Worm (Caenorhabditis elegans): ENCODE measurements around the gene nasp-2.

DNA sequence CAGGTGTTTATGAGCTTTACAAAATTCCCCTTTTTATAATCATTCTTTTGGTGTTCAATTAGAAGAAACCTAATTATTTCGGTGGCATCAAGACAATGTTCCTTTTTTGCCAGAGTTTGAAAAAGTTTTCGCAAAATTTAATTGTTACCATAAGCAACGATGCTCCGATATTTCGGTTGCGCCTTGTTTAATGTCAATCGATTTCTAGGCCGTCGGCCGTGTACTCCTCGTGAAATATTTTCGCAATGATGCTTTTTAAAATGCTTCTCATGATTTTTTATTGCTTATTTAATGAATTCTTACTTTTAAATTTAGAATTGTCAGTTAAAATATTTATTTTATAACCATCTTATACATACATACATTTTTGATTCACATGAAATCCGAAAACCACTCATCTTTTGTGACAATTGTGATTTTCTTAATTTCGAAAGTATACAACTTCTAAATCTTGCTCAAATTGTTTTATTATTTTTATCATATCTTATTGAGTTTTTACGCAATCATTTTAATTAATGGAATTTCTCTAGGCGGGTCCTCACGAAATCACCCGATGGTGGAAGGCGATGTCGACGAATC lies 1.1 kb upstream of the nasp-2 start, which contains the start of gene C50B6.3:
- no peak for TF ChIP-seq nhr-76 (tag; optimal IDR thresholded peaks at IDR 0.05)
- peak; percentile 94 for TF ChIP-seq sox-4 (tag; optimal IDR thresholded peaks at IDR 0.05)
- TF ChIP-seq egl-27 (tag; optimal IDR thresholded peaks at IDR 0.05) = no peak
- TF ChIP-seq elt-2 (tag; optimal IDR thresholded peaks at IDR 0.05) = peak; percentile 63
- TF ChIP-seq ztf-11 (tag; optimal IDR thresholded peaks at IDR 0.05) = peak in 1 of 2 experiments; percentile 97
- TF ChIP-seq fkh-10 (GFP tag; optimal IDR thresholded peaks at IDR 0.05) = peak; percentile 23
- no peak for TF ChIP-seq nhr-11 (tag; optimal IDR thresholded peaks at IDR 0.05)
- no peak for TF ChIP-seq hpl-2 (GFP tag; optimal IDR thresholded peaks at IDR 0.05)
- peak; percentile 64 for TF ChIP-seq lin-39 (tag; optimal IDR thresholded peaks at IDR 0.05)
- TF ChIP-seq mdl-1 (tag; optimal IDR thresholded peaks at IDR 0.05) = peak in 1 of 2 experiments; percentile 58
- peak; percentile 90 for TF ChIP-seq lin-14 (GFP tag; optimal IDR thresholded peaks at IDR 0.05)

All from whole organism, L1 larva.